Fruit fly (Drosophila melanogaster) whole organism, prepupa: ENCODE results near the gene Ir8a.

Source experiments
- Blimp-1 ChIP-seq: fragments of 200-800 bp; sonication (Bioruptor generic); optimal IDR thresholded peaks from 3 replicates; lab custom pipeline; 2017; ENCODE audit warnings: missing biosample characterization, missing genetic modification characterization, mild to moderate bottlenecking, moderate library complexity, missing genetic modification reagents
- CG10669 ChIP-seq: fragments of 200-800 bp; sonication (Bioruptor generic); optimal IDR thresholded peaks from 3 replicates; lab custom pipeline; 2018; ENCODE audit warnings: missing biosample characterization, mild to moderate bottlenecking, missing genetic modification characterization, moderate library complexity
- CG11294 ChIP-seq: fragments of 200-800 bp; sonication (Bioruptor generic); IDR thresholded peaks from 2 replicates; pipeline ENCODE4 v1.3.6; 2022; ENCODE audit warnings: missing biosample characterization, missing genetic modification characterization
- CG11762 ChIP-seq: fragments of 200-800 bp; sonication (Bioruptor generic); optimal IDR thresholded peaks from 3 replicates; lab custom pipeline; 2016; ENCODE audit warnings: missing biosample characterization, missing genetic modification characterization; ENCODE audit not compliant: insufficient read depth
- CG11902 ChIP-seq: fragments of 200-800 bp; sonication (Bioruptor generic); optimal IDR thresholded peaks from 3 replicates; lab custom pipeline; 2016; ENCODE audit warnings: missing biosample characterization, missing genetic modification characterization
- CG15336 ChIP-seq: fragments of 200-800 bp; sonication (Bioruptor generic); IDR thresholded peaks from 2 replicates; pipeline ENCODE4 v1.3.6; 2022; ENCODE audit warnings: missing biosample characterization, missing genetic modification characterization
- CG1621 ChIP-seq: fragments of 200-800 bp; sonication (Bioruptor generic); optimal IDR thresholded peaks from 3 replicates; lab custom pipeline; 2018; ENCODE audit warnings: missing biosample characterization, mild to moderate bottlenecking, missing genetic modification characterization
- CG16779 ChIP-seq: fragments of 200-800 bp; sonication (Bioruptor generic); optimal IDR thresholded peaks from 3 replicates; lab custom pipeline; 2017; ENCODE audit warnings: missing biosample characterization, mild to moderate bottlenecking, missing genetic modification characterization
- CG31627 ChIP-seq: fragments of 200-800 bp; sonication (Bioruptor generic); optimal IDR thresholded peaks from 3 replicates; lab custom pipeline; 2016; ENCODE audit warnings: missing biosample characterization, missing genetic modification characterization
- CG32006 ChIP-seq: fragments of 200-800 bp; sonication (Bioruptor generic); optimal IDR thresholded peaks from 3 replicates; lab custom pipeline; 2017; ENCODE audit warnings: missing biosample characterization, mild to moderate bottlenecking, missing genetic modification characterization
- CG34406 ChIP-seq: fragments of 200-800 bp; sonication (Bioruptor generic); optimal IDR thresholded peaks from 3 replicates; lab custom pipeline; 2016; ENCODE audit warnings: missing biosample characterization, missing genetic modification characterization
- CG3919 ChIP-seq: fragments of 200-800 bp; sonication (Bioruptor generic); optimal IDR thresholded peaks from 3 replicates; lab custom pipeline; 2016; ENCODE audit warnings: missing biosample characterization, missing genetic modification characterization
- CG4318 ChIP-seq: fragments of 200-800 bp; sonication (Bioruptor generic); optimal IDR thresholded peaks from 3 replicates; lab custom pipeline; 2017; ENCODE audit warnings: missing biosample characterization, mild to moderate bottlenecking, missing genetic modification characterization
- CG6163 ChIP-seq: fragments of 200-800 bp; sonication (Bioruptor generic); IDR thresholded peaks from 3 replicates; pipeline ENCODE4 v1.3.6; 2022; ENCODE audit warnings: missing biosample characterization, missing genetic modification characterization
- CG6276 ChIP-seq: fragments of 200-800 bp; sonication (Bioruptor generic); optimal IDR thresholded peaks from 2 replicates; lab custom pipeline; 2017; ENCODE audit warnings: missing biosample characterization, mild to moderate bottlenecking, missing genetic modification characterization
- CG6808 ChIP-seq: fragments of 200-800 bp; sonication (Bioruptor generic); optimal IDR thresholded peaks from 3 replicates; lab custom pipeline; 2017; ENCODE audit warnings: missing biosample characterization, missing genetic modification characterization, mild to moderate bottlenecking, moderate library complexity, missing genetic modification reagents
- CG8119 ChIP-seq: fragments of 200-800 bp; sonication (Bioruptor generic); IDR thresholded peaks from 3 replicates; pipeline ENCODE4 v1.3.6; 2022; ENCODE audit warnings: missing biosample characterization, missing genetic modification characterization
- CG8632 ChIP-seq: fragments of 200-800 bp; sonication (Bioruptor generic); optimal IDR thresholded peaks from 3 replicates; lab custom pipeline; 2016; ENCODE audit warnings: missing biosample characterization, missing genetic modification characterization
- CG9139 ChIP-seq: fragments of 200-800 bp; sonication (Bioruptor generic); optimal IDR thresholded peaks from 3 replicates; lab custom pipeline; 2017; ENCODE audit warnings: missing biosample characterization, mild to moderate bottlenecking, missing genetic modification characterization
- Eip78C ChIP-seq: fragments of 200-800 bp; sonication (Bioruptor generic); peaks from one replicate; lab custom pipeline; 2016; ENCODE audit warnings: missing biosample characterization, missing genetic modification characterization
- Eip93F ChIP-seq: fragments of 200-800 bp; sonication (Bioruptor generic); optimal IDR thresholded peaks from 2 replicates; lab custom pipeline; 2016; ENCODE audit warnings: missing biosample characterization, mild to moderate bottlenecking, missing genetic modification characterization
- Ets96B ChIP-seq: fragments of 200-800 bp; optimal IDR thresholded peaks from 2 replicates; lab custom pipeline; 2019; ENCODE audit warnings: missing biosample characterization, mild to moderate bottlenecking, missing genetic modification characterization, moderate library complexity
- Gug ChIP-seq: fragments of 200-800 bp; sonication (Bioruptor generic); IDR thresholded peaks from 2 replicates; pipeline ENCODE4 v1.3.6; 2022; ENCODE audit warnings: missing biosample characterization, missing genetic modification characterization
- Hr38 ChIP-seq: sonication (Bioruptor generic); optimal IDR thresholded peaks from 2 replicates; lab custom pipeline; 2016; ENCODE audit warnings: missing biosample characterization, missing genetic modification characterization
- Hr39 ChIP-seq: fragments of 200-800 bp; sonication (Bioruptor generic); optimal IDR thresholded peaks from 2 replicates; lab custom pipeline; 2016; ENCODE audit warnings: missing biosample characterization, missing genetic modification characterization
- Hr4 ChIP-seq: fragments of 200-800 bp; sonication (Bioruptor generic); optimal IDR thresholded peaks from 3 replicates; lab custom pipeline; 2016; ENCODE audit warnings: missing biosample characterization, missing genetic modification characterization
- Met ChIP-seq: fragments of 200-800 bp; sonication (Bioruptor generic); optimal IDR thresholded peaks from 3 replicates; lab custom pipeline; 2016; ENCODE audit warnings: missing biosample characterization, missing genetic modification characterization
- Smox ChIP-seq: fragments of 200-800 bp; sonication (Bioruptor generic); optimal IDR thresholded peaks from 3 replicates; lab custom pipeline; 2016; ENCODE audit warnings: missing biosample characterization, missing genetic modification characterization
- Sox15 ChIP-seq: fragments of 200-800 bp; sonication (Bioruptor generic); optimal IDR thresholded peaks from 3 replicates; lab custom pipeline; 2016; ENCODE audit warnings: missing biosample characterization, missing genetic modification characterization
- achi ChIP-seq: fragments of 200-800 bp; sonication (Bioruptor generic); optimal IDR thresholded peaks from 3 replicates; lab custom pipeline; 2016; ENCODE audit warnings: missing biosample characterization, missing genetic modification characterization
- cyc ChIP-seq: fragments of 200-800 bp; sonication (Bioruptor generic); optimal IDR thresholded peaks from 3 replicates; lab custom pipeline; 2016; ENCODE audit warnings: missing biosample characterization, missing genetic modification characterization
- dsx ChIP-seq: fragments of 200-800 bp; optimal IDR thresholded peaks from 3 replicates; lab custom pipeline; 2019; ENCODE audit warnings: missing biosample characterization, mild to moderate bottlenecking, missing genetic modification characterization, moderate library complexity; ENCODE audit not compliant: poor library complexity, severe bottlenecking
- eg ChIP-seq: fragments of 200-800 bp; sonication (Bioruptor generic); IDR thresholded peaks from 3 replicates; pipeline ENCODE4 v1.3.6; 2022; ENCODE audit warnings: missing biosample characterization, missing genetic modification characterization
- esn ChIP-seq: fragments of 200-800 bp; sonication (Bioruptor generic); optimal IDR thresholded peaks from 2 replicates; lab custom pipeline; 2016; ENCODE audit warnings: missing biosample characterization, mild to moderate bottlenecking, missing genetic modification characterization, moderate library complexity
- fd59A ChIP-seq: fragments of 200-800 bp; sonication (Bioruptor generic); optimal IDR thresholded peaks from 2 replicates; lab custom pipeline; 2017; ENCODE audit warnings: missing biosample characterization, mild to moderate bottlenecking, missing genetic modification characterization, missing genetic modification reagents
- salr ChIP-seq, 2 experiments: fragments of 200-800 bp; sonication (Bioruptor generic); optimal IDR thresholded peaks; 3 replicates each; lab custom pipeline; 2016 to 2018; ENCODE audit warnings: missing biosample characterization in 2 of 2, missing genetic modification characterization in 2 of 2, mild to moderate bottlenecking in 1 of 2
- ss ChIP-seq, 2 experiments: fragments of 200-800 bp; sonication (Bioruptor generic); optimal IDR thresholded peaks; 2 replicates in 1 of 2; 3 replicates in 1 of 2; lab custom pipeline; 2017 to 2018; ENCODE audit warnings: mild to moderate bottlenecking in 2 of 2, missing biosample characterization in 2 of 2, missing genetic modification characterization in 2 of 2, moderate library complexity in 1 of 2
- svp ChIP-seq: fragments of 200-800 bp; sonication (Bioruptor generic); peaks from one replicate; lab custom pipeline; 2016; ENCODE audit warnings: missing biosample characterization, missing genetic modification characterization
- vri ChIP-seq: fragments of 200-800 bp; sonication (Bioruptor generic); optimal IDR thresholded peaks from 3 replicates; lab custom pipeline; 2016; ENCODE audit warnings: missing biosample characterization, mild to moderate bottlenecking, missing genetic modification characterization

Gene Ir8a

dm6 chrX:9281998-9282644 lies 45.7 kb upstream of the Ir8a start:
- TF ChIP-seq CG9139 (GFP tag; lab: Kevin White, UChicago): no peak
- TF ChIP-seq CG31627 (GFP tag; lab: Kevin White, UChicago): no peak
- no peak for TF ChIP-seq Eip93F (GFP tag; lab: Kevin White, UChicago)
- TF ChIP-seq Hr4 (GFP tag; lab: Kevin White, UChicago): no peak
- TF ChIP-seq cyc (GFP tag; lab: Kevin White, UChicago): no peak
- no peak for TF ChIP-seq CG32006 (GFP tag; lab: Kevin White, UChicago)
- TF ChIP-seq CG15336 (GFP tag; lab: Robert Waterston, UW): no peak
- TF ChIP-seq esn (GFP tag; lab: Kevin White, UChicago): no peak
- TF ChIP-seq Smox (GFP tag; lab: Kevin White, UChicago): no peak
- no peak for TF ChIP-seq Blimp-1 (GFP tag; lab: Kevin White, UChicago)
- TF ChIP-seq CG10669 (GFP tag; lab: Kevin White, UChicago): no peak
- TF ChIP-seq Ets96B (tag; lab: Kevin White, UChicago): no peak
- TF ChIP-seq Eip78C (GFP tag; lab: Kevin White, UChicago): no peak
- TF ChIP-seq achi (GFP tag; lab: Kevin White, UChicago): no peak
- no peak for TF ChIP-seq CG34406
- no peak for TF ChIP-seq CG4318 (GFP tag; lab: Kevin White, UChicago)
- TF ChIP-seq CG11902: no peak
- TF ChIP-seq CG6276 (GFP tag; lab: Kevin White, UChicago): no peak
- no peak for TF ChIP-seq CG11294 (GFP tag; lab: Robert Waterston, UW)
- no peak for TF ChIP-seq Met (GFP tag; lab: Kevin White, UChicago)

- TF ChIP-seq CG9139 (GFP tag; lab: Kevin White, UChicago) (no peak), esn (GFP tag; lab: Kevin White, UChicago) (peak; percentile 24), CG10669 (GFP tag; lab: Kevin White, UChicago) (no peak)
- TF ChIP-seq, all 60 proteins: peak for 1
Observed at dm6 chrX:9272830-9273507, 36.6 kb upstream of the Ir8a start, which contains the start of the genes Cfp1 and Aladin. Cfp1 (minus strand) TSS chrX:9272960. Aladin (plus strand) TSS chrX:9273413.

- TF ChIP-seq Hr38 (GFP tag; lab: Kevin White, UChicago) (no peak), achi (GFP tag; lab: Kevin White, UChicago) (no peak), cyc (GFP tag; lab: Kevin White, UChicago) (no peak), dsx (GFP tag; lab: Kevin White, UChicago) (no peak), Hr39 (GFP tag; lab: Kevin White, UChicago) (no peak), vri (no peak), CG11902 (no peak), svp (no peak), CG6808 (GFP tag; lab: Kevin White, UChicago) (no peak)
Observed at dm6 chrX:9269825-9270224, 33.4 kb upstream of the Ir8a start, which contains the start of gene CG17440. CG17440 (minus strand) TSS chrX:9269925.

dm6 chrX:9267598-9267997 lies 31.2 kb upstream of the Ir8a start, which contains the start of gene Erk7:
Erk7 (minus strand) TSS chrX:9267698.
- no peak for TF ChIP-seq fd59A (GFP tag; lab: Kevin White, UChicago)
- TF ChIP-seq Gug (GFP tag; lab: Robert Waterston, UW): no peak
- no peak for TF ChIP-seq vri
- no peak for TF ChIP-seq CG11762 (GFP tag; lab: Kevin White, UChicago)

- no peak for TF ChIP-seq ss (GFP tag; optimal IDR thresholded peaks at IDR 0.05; lab: Kevin White, UChicago)
- peak; percentile 18; the same call in 1 of the 2 replicates for TF ChIP-seq Gug (GFP tag; lab: Robert Waterston, UW)
- TF ChIP-seq CG1621 (tag; lab: Kevin White, UChicago): no peak
- TF ChIP-seq Smox (GFP tag; lab: Kevin White, UChicago): no peak
- TF ChIP-seq CG8632 (GFP tag; lab: Kevin White, UChicago): no peak
- TF ChIP-seq CG31627 (GFP tag; lab: Kevin White, UChicago): no peak
- TF ChIP-seq Eip78C (GFP tag; lab: Kevin White, UChicago): peak; percentile 56
- no peak for TF ChIP-seq salr (GFP tag; optimal IDR thresholded peaks at IDR 0.05; lab: Kevin White, UChicago)
- no peak for TF ChIP-seq CG9139 (GFP tag; lab: Kevin White, UChicago)
- TF ChIP-seq dsx (GFP tag; lab: Kevin White, UChicago): no peak
- peak; percentile 50; the same call in 2 of the 3 replicates for TF ChIP-seq CG8119
- TF ChIP-seq CG3919 (GFP tag; lab: Kevin White, UChicago): no peak
- no peak for TF ChIP-seq Sox15 (GFP tag; lab: Kevin White, UChicago)
- 0 out of 3 replicates have a peak, but pooled peaks have one; percentile 10 for TF ChIP-seq eg (GFP tag; lab: Robert Waterston, UW)
- no peak for TF ChIP-seq CG6808 (GFP tag; lab: Kevin White, UChicago)
- TF ChIP-seq CG6163 (GFP tag; lab: Robert Waterston, UW): no peak
- no peak for TF ChIP-seq cyc (GFP tag; lab: Kevin White, UChicago)
- no peak for TF ChIP-seq CG16779
- no peak for TF ChIP-seq Eip93F (GFP tag; lab: Kevin White, UChicago)
Observed at dm6 chrX:9266082-9266481, 29.7 kb upstream of the Ir8a start.
